Fruit fly (Drosophila melanogaster) whole organism, prepupa: ENCODE results near the gene CG31139.

ENCODE experiments used
- CG11294 ChIP-seq: fragments of 200-800 bp; sonication (Bioruptor generic); IDR thresholded peaks from 2 replicates; pipeline ENCODE4 v1.3.6; 2022; ENCODE audit warnings: missing biosample characterization, missing genetic modification characterization
- CG31627 ChIP-seq: fragments of 200-800 bp; sonication (Bioruptor generic); optimal IDR thresholded peaks from 3 replicates; lab custom pipeline; 2016; ENCODE audit warnings: missing biosample characterization, missing genetic modification characterization
- CG4318 ChIP-seq: fragments of 200-800 bp; sonication (Bioruptor generic); optimal IDR thresholded peaks from 3 replicates; lab custom pipeline; 2017; ENCODE audit warnings: missing biosample characterization, mild to moderate bottlenecking, missing genetic modification characterization
- CG6854 ChIP-seq: fragments of 200-800 bp; sonication (Bioruptor generic); optimal IDR thresholded peaks from 2 replicates; lab custom pipeline; 2017; ENCODE audit warnings: missing biosample characterization, mild to moderate bottlenecking, missing genetic modification characterization
- Gug ChIP-seq: fragments of 200-800 bp; sonication (Bioruptor generic); IDR thresholded peaks from 2 replicates; pipeline ENCODE4 v1.3.6; 2022; ENCODE audit warnings: missing biosample characterization, missing genetic modification characterization

dm6 chr3R:22707178-22707577 lies 41.7 kb downstream of the CG31139 start, which contains the start of gene CG13842:
- no peak for TF ChIP-seq CG31627 (GFP tag; lab: Kevin White, UChicago)
- no peak for TF ChIP-seq CG4318
- TF ChIP-seq CG6854 (GFP tag; lab: Kevin White, UChicago), result no peak
- no peak for TF ChIP-seq Gug (GFP tag; lab: Robert Waterston, UW)
- no peak for TF ChIP-seq CG11294 (GFP tag; lab: Robert Waterston, UW)
